Fruit fly (Drosophila melanogaster) whole organism, embryonic: ENCODE measurements around the gene Ugt305A1.

ENCODE experiments used
- Atf-2 ChIP-seq: fragments of 200-800 bp; sonication (Bioruptor generic); optimal IDR thresholded peaks from 2 replicates; lab custom pipeline; 2016; ENCODE audit warnings: missing biosample characterization, missing genetic modification characterization
- Awh ChIP-seq: fragments of 200-800 bp; sonication (Bioruptor generic); IDR thresholded peaks from 2 replicates; pipeline ENCODE4, ENCODE4 v1.3.6; 2022; ENCODE audit warnings: missing biosample characterization, missing genetic modification characterization
- BEAF-32 ChIP-seq: fragments of 200-800 bp; sonication (Bioruptor generic); optimal IDR thresholded peaks from 3 replicates; lab custom pipeline; 2017; ENCODE audit warnings: missing biosample characterization, missing genetic modification characterization, mild to moderate bottlenecking, moderate library complexity, missing genetic modification reagents
- CG10209 ChIP-seq: fragments of 200-800 bp; sonication (Bioruptor generic); optimal IDR thresholded peaks from 3 replicates; lab custom pipeline; 2017; ENCODE audit warnings: missing biosample characterization, mild to moderate bottlenecking, missing genetic modification characterization, missing genetic modification reagents
- CG10267 ChIP-seq: fragments of 200-800 bp; sonication (Bioruptor generic); optimal IDR thresholded peaks from 2 replicates; lab custom pipeline; 2018; ENCODE audit warnings: missing biosample characterization, mild to moderate bottlenecking, missing genetic modification characterization, moderate library complexity
- CG11085 ChIP-seq: fragments of 200-800 bp; sonication (Bioruptor generic); IDR thresholded peaks from 2 replicates; pipeline ENCODE4 v1.3.6; 2022; ENCODE audit warnings: missing biosample characterization, missing genetic modification characterization
- CG11504 ChIP-seq: fragments of 200-800 bp; sonication (Bioruptor generic); optimal IDR thresholded peaks from 3 replicates; lab custom pipeline; 2019; ENCODE audit warnings: missing biosample characterization, mild to moderate bottlenecking, missing genetic modification characterization, moderate library complexity
- CG11560 ChIP-seq: fragments of 200-800 bp; sonication (Bioruptor generic); IDR thresholded peaks from 3 replicates; pipeline ENCODE4 v1.3.6; 2022; ENCODE audit warnings: missing biosample characterization, missing genetic modification characterization
- CG11696 ChIP-seq: fragments of 200-800 bp; sonication (Bioruptor generic); IDR thresholded peaks from 2 replicates; pipeline ENCODE4 v1.3.6; 2022; ENCODE audit warnings: missing biosample characterization, missing genetic modification characterization
- CG11723 ChIP-seq: fragments of 200-800 bp; sonication (Bioruptor generic); optimal IDR thresholded peaks from 2 replicates; lab custom pipeline; 2017; ENCODE audit warnings: missing biosample characterization, mild to moderate bottlenecking, missing genetic modification characterization
- CG12769 ChIP-seq: fragments of 200-800 bp; sonication (Bioruptor generic); optimal IDR thresholded peaks from 2 replicates; lab custom pipeline; 2019; ENCODE audit warnings: missing biosample characterization, mild to moderate bottlenecking, missing genetic modification characterization, moderate library complexity
- CG13424 ChIP-seq: fragments of 200-800 bp; sonication (Bioruptor generic); optimal IDR thresholded peaks from 2 replicates; lab custom pipeline; 2019; ENCODE audit warnings: missing biosample characterization, mild to moderate bottlenecking, missing genetic modification characterization, moderate library complexity
- CG14667 ChIP-seq: fragments of 200-800 bp; sonication (Bioruptor generic); IDR thresholded peaks from 2 replicates; pipeline ENCODE4 v1.3.6; 2022; ENCODE audit warnings: missing biosample characterization, missing genetic modification characterization
- CG16815 ChIP-seq: fragments of 200-800 bp; sonication (Bioruptor generic); optimal IDR thresholded peaks from 3 replicates; lab custom pipeline; 2017; ENCODE audit warnings: missing biosample characterization, mild to moderate bottlenecking, missing genetic modification characterization
- CG1832 ChIP-seq: fragments of 200-800 bp; sonication (Bioruptor generic); optimal IDR thresholded peaks from 2 replicates; lab custom pipeline; 2017; ENCODE audit warnings: missing biosample characterization, mild to moderate bottlenecking, missing genetic modification characterization, inconsistent platforms
- CG3065 ChIP-seq: fragments of 200-800 bp; sonication (Bioruptor generic); optimal IDR thresholded peaks from 2 replicates; lab custom pipeline; 2016; ENCODE audit warnings: missing biosample characterization, missing genetic modification characterization
- CG33213 ChIP-seq: fragments of 200-800 bp; sonication (Bioruptor generic); optimal IDR thresholded peaks from 3 replicates; lab custom pipeline; 2016; ENCODE audit warnings: missing biosample characterization, missing genetic modification characterization
- CG42726 ChIP-seq: fragments of 200-800 bp; sonication (Bioruptor generic); IDR thresholded peaks from 2 replicates; pipeline ENCODE4 v1.3.6; 2022; ENCODE audit warnings: missing biosample characterization, missing genetic modification characterization; ENCODE audit not compliant: partially characterized antibody
- CG5953 ChIP-seq: fragments of 200-800 bp; sonication (Bioruptor generic); IDR thresholded peaks from 2 replicates; pipeline ENCODE4 v1.3.6; 2022; ENCODE audit warnings: missing biosample characterization, missing genetic modification characterization
- CG6765 ChIP-seq: fragments of 200-800 bp; sonication (Bioruptor generic); optimal IDR thresholded peaks from 3 replicates; lab custom pipeline; 2017; ENCODE audit warnings: missing biosample characterization, mild to moderate bottlenecking, missing genetic modification characterization
- CG7839 ChIP-seq: fragments of 200-800 bp; sonication (Bioruptor generic); optimal IDR thresholded peaks from 3 replicates; lab custom pipeline; 2018; ENCODE audit warnings: missing biosample characterization, mild to moderate bottlenecking, missing genetic modification characterization, moderate library complexity
- CG8359 ChIP-seq: fragments of 200-800 bp; sonication (Bioruptor generic); optimal IDR thresholded peaks from 2 replicates; lab custom pipeline; 2017; ENCODE audit warnings: missing biosample characterization, mild to moderate bottlenecking, missing genetic modification characterization, borderline replicate concordance
- Chrac-16 ChIP-seq: fragments of 200-800 bp; sonication (Bioruptor generic); optimal IDR thresholded peaks from 3 replicates; lab custom pipeline; 2016; ENCODE audit warnings: missing biosample characterization, missing genetic modification characterization
- D19A ChIP-seq: fragments of 200-800 bp; optimal IDR thresholded peaks from 3 replicates; lab custom pipeline; 2019; ENCODE audit warnings: missing biosample characterization, mild to moderate bottlenecking, missing genetic modification characterization, moderate library complexity
- Dad ChIP-seq: fragments of 200-800 bp; sonication (Bioruptor generic); optimal IDR thresholded peaks from 3 replicates; lab custom pipeline; 2016; ENCODE audit warnings: missing biosample characterization, missing genetic modification characterization
- Dref ChIP-seq: fragments of 200-800 bp; sonication (Bioruptor generic); IDR thresholded peaks from 2 replicates; pipeline ENCODE4 v1.3.6; 2022; ENCODE audit warnings: missing biosample characterization, missing genetic modification characterization
- GATAe ChIP-seq: fragments of 200-800 bp; sonication (Bioruptor generic); conservative IDR thresholded peaks from 2 replicates; pipeline ENCODE4 v1.3.6; 2022; ENCODE audit warnings: missing biosample characterization, missing genetic modification characterization
- Gsc ChIP-seq: fragments of 200-800 bp; sonication (Bioruptor generic); IDR thresholded peaks from 2 replicates; pipeline ENCODE4 v1.3.6; 2022; ENCODE audit warnings: missing biosample characterization, missing genetic modification characterization
- H15 ChIP-seq: fragments of 200-800 bp; sonication (Bioruptor generic); IDR thresholded peaks from 3 replicates; pipeline ENCODE4 v1.3.6; 2022; ENCODE audit warnings: missing biosample characterization, missing genetic modification characterization
- HLH54F ChIP-seq: fragments of 200-800 bp; sonication (Bioruptor generic); optimal IDR thresholded peaks from 3 replicates; lab custom pipeline; 2016; ENCODE audit warnings: missing biosample characterization, missing genetic modification characterization
- Hey ChIP-seq: fragments of 200-800 bp; sonication (Bioruptor generic); optimal IDR thresholded peaks from 3 replicates; lab custom pipeline; 2018; ENCODE audit warnings: missing biosample characterization, mild to moderate bottlenecking, missing genetic modification characterization
- Hr3 ChIP-seq: fragments of 200-800 bp; sonication (Bioruptor generic); optimal IDR thresholded peaks from 3 replicates; lab custom pipeline; 2016; ENCODE audit warnings: missing biosample characterization, missing genetic modification characterization
- Kr ChIP-seq: fragments of 200-800 bp; sonication (Bioruptor generic); optimal IDR thresholded peaks from 2 replicates; lab custom pipeline; 2017; ENCODE audit warnings: missing biosample characterization, mild to moderate bottlenecking, missing genetic modification characterization
- Lpt ChIP-seq: fragments of >200 bp; optimal IDR thresholded peaks from 2 replicates; lab custom pipeline; 2018; ENCODE audit warnings: missing biosample characterization, missing genetic modification characterization
- MESR4 ChIP-seq: fragments of 200-800 bp; sonication (Bioruptor generic); optimal IDR thresholded peaks from 2 replicates; lab custom pipeline; 2018; ENCODE audit warnings: missing biosample characterization, mild to moderate bottlenecking, missing genetic modification characterization, moderate library complexity
- MTF-1 ChIP-seq: fragments of 200-800 bp; sonication (Bioruptor generic); optimal IDR thresholded peaks from 2 replicates; lab custom pipeline; 2018; ENCODE audit warnings: missing biosample characterization, mild to moderate bottlenecking, missing genetic modification characterization, borderline replicate concordance
- NC2α ChIP-seq: fragments of 200-800 bp; sonication (Bioruptor generic); optimal IDR thresholded peaks from 2 replicates; lab custom pipeline; 2016; ENCODE audit warnings: missing biosample characterization, missing genetic modification characterization
- NFAT ChIP-seq: fragments of 200-800 bp; sonication (Bioruptor generic); IDR thresholded peaks from 2 replicates; pipeline ENCODE4 v1.3.6; 2022; ENCODE audit warnings: missing biosample characterization, missing genetic modification characterization
- Sin3A ChIP-seq: fragments of >200 bp; optimal IDR thresholded peaks from 2 replicates; lab custom pipeline; 2018
- Vsx1 ChIP-seq: fragments of 200-800 bp; sonication (Bioruptor generic); optimal IDR thresholded peaks from 2 replicates; lab custom pipeline; 2017; ENCODE audit warnings: missing biosample characterization, mild to moderate bottlenecking, missing genetic modification characterization, missing genetic modification reagents
- ase ChIP-seq: fragments of 200-800 bp; sonication (Bioruptor generic); IDR thresholded peaks from 3 replicates; pipeline ENCODE4 v1.3.6; 2022; ENCODE audit warnings: missing biosample characterization, missing genetic modification characterization
- az2 ChIP-seq: fragments of 200-800 bp; sonication (Bioruptor generic); optimal IDR thresholded peaks from 3 replicates; lab custom pipeline; 2016; ENCODE audit warnings: missing biosample characterization, missing genetic modification characterization
- bowl ChIP-seq: fragments of 200-800 bp; sonication (Bioruptor generic); IDR thresholded peaks from 2 replicates; pipeline ENCODE4 v1.3.6; 2022; ENCODE audit warnings: missing biosample characterization, missing genetic modification characterization
- dimm ChIP-seq: fragments of 200-800 bp; sonication (Bioruptor generic); IDR thresholded peaks from 2 replicates; pipeline ENCODE4 v1.3.6; 2022; ENCODE audit warnings: missing biosample characterization, missing genetic modification characterization
- fd96Cb ChIP-seq: fragments of 200-800 bp; sonication (Bioruptor generic); optimal IDR thresholded peaks from 2 replicates; lab custom pipeline; 2018; ENCODE audit warnings: missing biosample characterization, mild to moderate bottlenecking, missing genetic modification characterization, moderate library complexity
- ftz-f1 ChIP-seq: fragments of 200-800 bp; sonication (Bioruptor generic); optimal IDR thresholded peaks from 2 replicates; lab custom pipeline; 2016; ENCODE audit warnings: missing biosample characterization, missing genetic modification characterization
- klu ChIP-seq: fragments of 200-800 bp; sonication (Bioruptor generic); IDR thresholded peaks from 2 replicates; pipeline ENCODE4 v1.3.6; 2022; ENCODE audit warnings: missing biosample characterization, missing genetic modification characterization
- pho ChIP-seq: fragments of 200-800 bp; sonication (Bioruptor generic); optimal IDR thresholded peaks from 2 replicates; lab custom pipeline; 2016; ENCODE audit warnings: missing biosample characterization, missing genetic modification characterization
- stc ChIP-seq: fragments of 200-800 bp; sonication (Bioruptor generic); IDR thresholded peaks from 2 replicates; pipeline ENCODE4 v1.3.6; 2022; ENCODE audit warnings: missing biosample characterization, missing genetic modification characterization
- tna ChIP-seq: fragments of 200-800 bp; sonication (Bioruptor generic); IDR thresholded peaks from 2 replicates; pipeline ENCODE4 v1.3.6; 2022; ENCODE audit warnings: missing biosample characterization, missing genetic modification characterization; ENCODE audit not compliant: partially characterized antibody
- zfh1 ChIP-seq: fragments of 200-800 bp; sonication (Bioruptor generic); IDR thresholded peaks from 3 replicates; pipeline ENCODE4 v1.3.6; 2022; ENCODE audit warnings: missing biosample characterization, missing genetic modification characterization

The Ugt305A1 gene

DNA sequence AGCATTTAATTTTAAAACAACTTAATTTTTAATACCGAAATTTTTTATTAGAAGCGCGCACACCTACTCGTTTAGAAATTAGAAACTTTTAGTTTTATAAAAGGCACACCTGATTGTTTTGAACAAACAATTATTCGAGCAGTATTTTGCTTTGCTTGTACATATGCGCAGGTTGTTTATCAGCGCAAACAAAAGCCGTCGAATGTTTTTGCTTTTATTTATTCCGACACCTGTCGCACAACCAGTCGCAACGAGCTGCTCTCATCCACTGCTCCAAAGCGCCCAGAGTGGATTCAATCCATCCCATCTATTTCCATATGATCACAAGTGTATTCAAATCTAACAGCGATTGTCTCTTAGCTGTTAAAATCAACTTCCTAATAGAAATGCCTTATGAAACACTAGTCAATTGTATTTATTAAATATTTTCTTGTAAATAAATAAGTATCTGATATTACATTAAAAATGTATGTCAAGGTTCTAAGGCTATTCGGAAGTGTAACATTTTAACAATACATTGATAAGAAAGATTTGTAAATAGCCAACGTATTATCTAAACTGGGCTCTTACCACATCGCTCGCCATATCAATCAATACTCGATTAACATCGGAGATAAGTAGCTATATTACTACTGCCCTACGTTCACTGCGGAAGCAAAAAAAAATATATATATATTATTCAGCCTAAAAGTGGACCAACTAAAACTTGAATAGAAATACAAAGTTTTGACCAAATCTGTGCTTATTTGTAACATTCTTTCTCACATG, 33.6 kb upstream of the Ugt305A1 start, which contains the start of gene CG11594 (continued):
- TF ChIP-seq H15 (no peak), Lpt (GFP tag; lab: Kevin White, UChicago) (no peak), CG11696 (GFP tag; lab: Robert Waterston, UW) (no peak), MESR4 (no peak), Hey (tag; lab: Kevin White, UChicago) (no peak), CG3065 (GFP tag; lab: Kevin White, UChicago) (no peak), Kr (no peak), ase (GFP tag; lab: Robert Waterston, UW) (no peak), pho (GFP tag; lab: Kevin White, UChicago) (no peak), CG5953 (no peak), CG11504 (no peak), HLH54F (GFP tag; lab: Kevin White, UChicago) (no peak), tna (GFP tag; lab: Robert Waterston, UW) (no peak), Dad (GFP tag; lab: Kevin White, UChicago) (no peak), Vsx1 (GFP tag; lab: Kevin White, UChicago) (no peak), GATAe (no peak), dimm (GFP tag; lab: Robert Waterston, UW) (no peak), CG8359 (GFP tag; lab: Kevin White, UChicago) (no peak), CG12769 (no peak), NFAT (GFP tag; lab: Robert Waterston, UW) (peak; percentile 33; the same call in 1 of the 2 replicates), fd96Cb (tag; lab: Kevin White, UChicago) (no peak), CG11723 (GFP tag; lab: Kevin White, UChicago) (peak; percentile 4), stc (0 out of 2 replicates have a peak, but pooled peaks have one; percentile 12), Gsc (GFP tag; lab: Robert Waterston, UW) (no peak), CG16815 (GFP tag; lab: Kevin White, UChicago) (no peak), CG6765 (GFP tag; lab: Kevin White, UChicago) (peak; percentile 39), D19A (tag; lab: Kevin White, UChicago) (no peak), CG33213 (GFP tag; lab: Kevin White, UChicago) (no peak), CG14667 (no peak), CG7839 (no peak), CG11085 (no peak), zfh1 (GFP tag; lab: Robert Waterston, UW) (no peak), Awh (peak; percentile 40; the same call in 1 of the 2 replicates), CG10209 (GFP tag; lab: Kevin White, UChicago) (peak; percentile 42), bowl (GFP tag; lab: Robert Waterston, UW) (no peak), BEAF-32 (GFP tag; lab: Kevin White, UChicago) (no peak), CG11560 (no peak), Chrac-16 (GFP tag; lab: Kevin White, UChicago) (no peak), az2 (GFP tag; lab: Kevin White, UChicago) (no peak), CG10267 (tag; lab: Kevin White, UChicago) (no peak), MTF-1 (GFP tag; lab: Kevin White, UChicago) (peak; percentile 24), NC2α (GFP tag; lab: Kevin White, UChicago) (no peak), Dref (GFP tag; lab: Robert Waterston, UW) (no peak), klu (GFP tag; lab: Robert Waterston, UW) (no peak), CG42726 (GFP tag; lab: Robert Waterston, UW) (no peak), Atf-2 (GFP tag; lab: Kevin White, UChicago) (no peak), Hr3 (GFP tag; lab: Kevin White, UChicago) (no peak), ftz-f1 (GFP tag; lab: Kevin White, UChicago) (no peak), CG13424 (tag; lab: Kevin White, UChicago) (no peak), CG1832 (no peak), Sin3A (lab: Kevin White, UChicago) (no peak)
